Worm (Caenorhabditis elegans) whole organism, late embryonic: Measurements from ENCODE around the gene set-22.

ENCODE experiments used
- C08G9.2 ChIP-seq: sonication (generic microtip); optimal IDR thresholded peaks from 2 replicates; lab custom pipeline; 2016; ENCODE audit warnings: mild to moderate bottlenecking, missing genetic modification characterization, moderate library complexity, missing compliant biosample characterization
- C38D4.7 ChIP-seq: fragments of 200-800 bp; sonication (Bioruptor generic); optimal IDR thresholded peaks from 2 replicates; lab custom pipeline; 2018; ENCODE audit warnings: mild to moderate bottlenecking, missing genetic modification characterization, moderate library complexity, missing compliant biosample characterization
- F13H6.1 ChIP-seq: sonication (generic microtip); optimal IDR thresholded peaks from 2 replicates; lab custom pipeline; 2016; ENCODE audit warnings: missing genetic modification characterization, missing compliant biosample characterization
- K02D7.2 ChIP-seq: sonication (generic microtip); optimal IDR thresholded peaks from 2 replicates; lab custom pipeline; 2017; ENCODE audit warnings: mild to moderate bottlenecking, missing genetic modification characterization, missing compliant biosample characterization
- Y22D7AL.16 ChIP-seq: sonication (generic microtip); optimal IDR thresholded peaks from 2 replicates; lab custom pipeline; 2016; ENCODE audit warnings: missing genetic modification characterization, missing compliant biosample characterization
- ahr-1 ChIP-seq: sonication (generic microtip); optimal IDR thresholded peaks from 2 replicates; lab custom pipeline; 2016; ENCODE audit warnings: missing genetic modification characterization, missing compliant biosample characterization
- ceh-14 ChIP-seq: sonication (generic microtip); optimal IDR thresholded peaks from 2 replicates; lab custom pipeline; 2016; ENCODE audit warnings: missing genotype, missing genetic modification characterization, missing compliant biosample characterization
- ceh-18 ChIP-seq: sonication (generic microtip); optimal IDR thresholded peaks from 2 replicates; lab custom pipeline; 2016; ENCODE audit warnings: missing genetic modification characterization, missing compliant biosample characterization
- ceh-19 ChIP-seq: fragments of 200-800 bp; sonication (Bioruptor generic); optimal IDR thresholded peaks from 2 replicates; lab custom pipeline; 2018; ENCODE audit warnings: mild to moderate bottlenecking, missing genetic modification characterization, missing compliant biosample characterization
- ceh-2 ChIP-seq: sonication (generic microtip); optimal IDR thresholded peaks from 2 replicates; lab custom pipeline; 2016; ENCODE audit warnings: missing genotype, missing genetic modification characterization, missing compliant biosample characterization
- ceh-22 ChIP-seq: sonication (generic microtip); optimal IDR thresholded peaks from 2 replicates; lab custom pipeline; 2017; ENCODE audit warnings: missing biosample characterization, missing genetic modification characterization
- ceh-24 ChIP-seq: sonication (generic microtip); optimal IDR thresholded peaks from 2 replicates; lab custom pipeline; 2016; ENCODE audit warnings: mild to moderate bottlenecking, missing genetic modification characterization, missing compliant biosample characterization
- ceh-31 ChIP-seq: sonication (generic microtip); optimal IDR thresholded peaks from 2 replicates; lab custom pipeline; 2016; ENCODE audit warnings: missing genetic modification characterization, missing compliant biosample characterization
- ceh-45 ChIP-seq: fragments of 200-800 bp; sonication (Bioruptor generic); IDR thresholded peaks from 2 replicates; pipeline ENCODE4 v1.3.6; 2022; ENCODE audit warnings: missing genetic modification reagents, missing genetic modification characterization, missing compliant biosample characterization
- ceh-48 ChIP-seq: sonication (generic microtip); optimal IDR thresholded peaks from 2 replicates; lab custom pipeline; 2016; ENCODE audit warnings: missing genetic modification characterization, inconsistent platforms, missing compliant biosample characterization
- ceh-9 ChIP-seq: sonication (generic microtip); optimal IDR thresholded peaks from 2 replicates; lab custom pipeline; 2016; ENCODE audit warnings: mild to moderate bottlenecking, missing genetic modification characterization, inconsistent platforms, missing compliant biosample characterization
- dmd-4 ChIP-seq: sonication (generic microtip); optimal IDR thresholded peaks from 2 replicates; lab custom pipeline; 2016; ENCODE audit warnings: borderline replicate concordance, missing genetic modification characterization, missing compliant biosample characterization
- elt-2 ChIP-seq: sonication (generic microtip); optimal IDR thresholded peaks from 2 replicates; lab custom pipeline; 2016; ENCODE audit warnings: missing genetic modification reagents, missing genetic modification characterization, missing compliant biosample characterization
- elt-4 ChIP-seq: sonication (generic microtip); optimal IDR thresholded peaks from 2 replicates; lab custom pipeline; 2016; ENCODE audit warnings: missing genetic modification characterization, missing compliant biosample characterization
- ets-4 ChIP-seq: sonication (generic microtip); optimal IDR thresholded peaks from 2 replicates; lab custom pipeline; 2016; ENCODE audit warnings: missing genetic modification characterization, missing compliant biosample characterization
- hlh-13 ChIP-seq: fragments of 200-800 bp; sonication (Bioruptor generic); optimal IDR thresholded peaks from 2 replicates; lab custom pipeline; 2018; ENCODE audit warnings: mild to moderate bottlenecking, missing genetic modification characterization, missing compliant biosample characterization
- hlh-15 ChIP-seq: sonication (generic microtip); optimal IDR thresholded peaks from 2 replicates; lab custom pipeline; 2016; ENCODE audit warnings: missing genetic modification characterization, missing compliant biosample characterization
- hlh-30 ChIP-seq: sonication (generic microtip); optimal IDR thresholded peaks from 2 replicates; lab custom pipeline; 2017; ENCODE audit warnings: antibody characterized with exemption, missing genetic modification characterization, missing compliant biosample characterization; ENCODE audit not compliant: insufficient read depth
- hlh-6 ChIP-seq: sonication (generic microtip); optimal IDR thresholded peaks from 2 replicates; lab custom pipeline; 2016; ENCODE audit warnings: missing genotype, missing genetic modification characterization, missing compliant biosample characterization
- hlh-8 ChIP-seq: sonication (generic microtip); optimal IDR thresholded peaks from 2 replicates; lab custom pipeline; 2016; ENCODE audit warnings: missing genotype, missing genetic modification characterization, missing compliant biosample characterization
- lin-11 ChIP-seq: fragments of 200-800 bp; sonication (Bioruptor generic); optimal IDR thresholded peaks from 2 replicates; lab custom pipeline; 2018; ENCODE audit warnings: mild to moderate bottlenecking, missing genetic modification characterization, missing compliant biosample characterization
- nfya-1 ChIP-seq: sonication (generic microtip); optimal IDR thresholded peaks from 2 replicates; lab custom pipeline; 2017; ENCODE audit warnings: missing genetic modification characterization, mild to moderate bottlenecking, missing compliant biosample characterization, antibody characterized with exemption, moderate library complexity
- nhr-11 ChIP-seq: fragments of 150-350 bp; optimal IDR thresholded peaks from 2 replicates; lab custom pipeline; 2014; ENCODE audit warnings: missing biosample characterization, missing genetic modification characterization
- odd-2 ChIP-seq: sonication (generic microtip); optimal IDR thresholded peaks from 2 replicates; lab custom pipeline; 2017; ENCODE audit warnings: antibody characterized with exemption, mild to moderate bottlenecking, missing genetic modification characterization, missing compliant biosample characterization
- pag-3 ChIP-seq: sonication (generic microtip); optimal IDR thresholded peaks from 2 replicates; lab custom pipeline; 2016; ENCODE audit warnings: missing compliant biosample characterization, missing genetic modification characterization, borderline replicate concordance
- pat-9 ChIP-seq: fragments of 200-800 bp; sonication (Bioruptor generic); optimal IDR thresholded peaks from 2 replicates; lab custom pipeline; 2018; ENCODE audit warnings: mild to moderate bottlenecking, missing genetic modification characterization, moderate library complexity, missing compliant biosample characterization
- pha-2 ChIP-seq: sonication (generic microtip); optimal IDR thresholded peaks from 2 replicates; lab custom pipeline; 2017; ENCODE audit warnings: mild to moderate bottlenecking, missing genetic modification characterization, missing compliant biosample characterization
- pha-4 ChIP-seq: fragments of 150-350 bp; optimal IDR thresholded peaks from 2 replicates; lab custom pipeline; 2018; ENCODE audit warnings: missing biosample characterization, missing genetic modification reagents, missing genetic modification characterization
- pros-1 ChIP-seq: fragments of 150-350 bp; optimal IDR thresholded peaks from 2 replicates; lab custom pipeline; 2014; ENCODE audit warnings: missing biosample characterization, missing genetic modification reagents, missing genetic modification characterization
- ref-2 ChIP-seq: sonication (generic microtip); optimal IDR thresholded peaks from 2 replicates; lab custom pipeline; 2016; ENCODE audit warnings: missing genetic modification characterization, missing compliant biosample characterization
- tbx-2 ChIP-seq: sonication (generic microtip); optimal IDR thresholded peaks from 2 replicates; lab custom pipeline; 2016; ENCODE audit warnings: missing genetic modification characterization, missing compliant biosample characterization
- tbx-7 ChIP-seq: sonication (generic microtip); optimal IDR thresholded peaks from 2 replicates; lab custom pipeline; 2016; ENCODE audit warnings: missing genotype, missing genetic modification characterization, missing compliant biosample characterization
- ttx-3 ChIP-seq: sonication (generic microtip); optimal IDR thresholded peaks from 2 replicates; lab custom pipeline; 2016; ENCODE audit warnings: missing genetic modification reagents, missing genetic modification characterization, missing compliant biosample characterization
- unc-42 ChIP-seq: sonication (generic microtip); optimal IDR thresholded peaks from 2 replicates; lab custom pipeline; 2016; ENCODE audit warnings: missing genotype, missing genetic modification characterization, missing compliant biosample characterization
- unc-86 ChIP-seq: sonication (generic microtip); optimal IDR thresholded peaks from 2 replicates; lab custom pipeline; 2016; ENCODE audit warnings: missing genetic modification characterization, missing compliant biosample characterization
- zip-5 ChIP-seq: sonication (generic microtip); optimal IDR thresholded peaks from 2 replicates; lab custom pipeline; 2016; ENCODE audit warnings: missing genetic modification characterization, missing compliant biosample characterization

The set-22 gene

DNA sequence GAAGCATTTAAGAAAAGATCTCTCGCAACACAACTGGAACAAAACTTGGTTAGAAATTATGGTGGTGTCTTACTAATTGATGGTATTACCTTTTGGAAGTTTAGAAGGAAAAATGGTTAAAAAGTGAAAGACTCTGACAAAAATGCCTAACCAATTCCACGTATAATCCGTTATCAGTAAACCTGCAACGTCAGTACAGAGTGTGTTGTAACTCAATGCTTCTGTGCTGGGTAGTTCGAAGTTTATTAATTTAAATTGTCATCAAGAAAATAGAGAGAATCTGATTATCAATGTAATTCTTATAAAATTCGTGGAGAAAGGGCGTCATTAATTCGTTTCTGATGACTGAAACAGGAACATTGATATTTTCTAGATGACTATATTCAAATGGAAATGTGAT is 1.5 kb upstream of the set-22 start:
- TF ChIP-seq elt-4 (no peak), unc-42 (tag; lab: Kevin White, UChicago) (no peak), ceh-24 (tag; lab: Kevin White, UChicago) (no peak), ceh-45 (GFP tag; lab: Robert Waterston, UW) (no peak), elt-2 (tag; lab: Kevin White, UChicago) (no peak), hlh-30 (tag; lab: Kevin White, UChicago) (no peak), C38D4.7 (GFP tag; lab: Kevin White, UChicago) (no peak), Y22D7AL.16 (no peak), lin-11 (no peak), hlh-13 (no peak), F13H6.1 (tag; lab: Kevin White, UChicago) (no peak), ceh-14 (tag; lab: Kevin White, UChicago) (no peak)

DNA sequence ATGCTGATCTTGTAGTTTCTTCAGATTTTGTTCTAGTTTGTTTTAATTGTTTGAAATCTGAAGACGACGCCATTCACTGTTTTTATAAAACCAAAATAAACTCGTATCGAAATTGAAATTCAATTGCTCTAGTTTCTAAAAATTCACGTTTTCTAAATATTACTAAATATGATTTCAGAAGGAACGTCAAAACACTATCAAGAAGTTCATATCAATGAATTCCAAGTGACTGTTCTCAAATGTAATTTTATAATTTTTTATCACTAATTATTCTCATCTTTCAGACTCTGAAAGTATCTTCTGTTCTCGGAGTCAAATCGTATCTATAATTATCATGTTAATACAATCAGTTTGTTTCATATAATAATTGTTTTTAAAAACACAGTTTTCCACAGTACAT is 4.0 kb downstream of the set-22 start, which contains the start of gene snf-10:
Gene snf-10, minus strand, starts transcription at position 101 of the 400 bp plus-strand sequence.
- TF ChIP-seq pha-2 (tag; lab: Kevin White, UChicago) (no peak), hlh-8 (tag; lab: Kevin White, UChicago) (no peak), pha-4 (tag; lab: Kevin White, UChicago) (no peak), tbx-2 (tag; lab: Kevin White, UChicago) (no peak), hlh-30 (tag; lab: Kevin White, UChicago) (no peak), elt-2 (tag; lab: Kevin White, UChicago) (no peak), ceh-22 (tag; lab: Kevin White, UChicago) (no peak), ceh-48 (tag; lab: Kevin White, UChicago) (no peak), Y22D7AL.16 (no peak), nhr-11 (tag; lab: Kevin White, UChicago) (no peak), ceh-31 (tag; lab: Kevin White, UChicago) (no peak), tbx-7 (tag; lab: Kevin White, UChicago) (no peak), odd-2 (tag; lab: Kevin White, UChicago) (no peak), unc-86 (no peak), ets-4 (tag; lab: Kevin White, UChicago) (no peak), ahr-1 (tag; lab: Kevin White, UChicago) (no peak), pros-1 (tag; lab: Kevin White, UChicago) (no peak)
- TF ChIP-seq, all 69 proteins: peak for 0

DNA sequence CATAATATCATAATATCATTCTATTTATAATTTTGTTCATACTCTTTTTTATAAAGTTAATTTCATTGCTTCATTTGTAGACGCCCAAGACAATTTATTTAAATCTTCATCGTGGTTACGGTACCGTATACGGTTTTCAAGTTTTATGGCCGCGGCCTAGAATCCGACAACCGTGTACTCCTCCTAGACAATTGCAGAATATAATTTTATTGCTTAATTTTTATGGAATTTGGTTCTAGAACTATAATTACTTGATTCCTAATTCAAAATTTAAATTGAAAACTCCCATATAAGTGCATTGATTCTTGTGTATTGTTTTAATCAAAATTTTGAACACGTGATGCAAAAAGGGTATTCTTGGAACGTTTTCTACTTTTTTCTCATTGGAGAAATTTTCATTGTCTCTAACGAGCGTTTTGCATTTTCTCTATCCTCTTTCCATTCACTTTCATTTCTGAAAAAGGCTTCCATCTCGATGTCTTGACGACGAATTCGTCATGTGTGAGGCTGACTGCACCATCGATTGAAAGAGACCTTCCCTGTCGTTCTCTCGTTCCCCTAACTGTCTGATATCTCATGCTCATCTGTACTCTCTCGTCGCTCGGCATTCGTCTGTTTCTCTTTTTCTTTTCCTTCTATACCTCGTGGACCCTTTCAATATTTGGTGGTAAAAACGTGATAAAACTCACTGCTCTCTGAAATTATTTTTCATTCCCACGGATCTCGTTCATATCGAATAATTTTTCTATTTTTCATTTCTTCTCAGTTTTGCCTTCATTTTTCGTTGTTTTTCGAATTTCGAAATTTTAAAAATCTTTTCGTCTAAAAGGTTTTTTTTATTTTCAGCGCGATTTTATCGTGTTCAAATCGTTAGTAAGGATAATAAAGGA is 4.7 kb downstream of the set-22 start, which contains the start of gene pap-1:
Gene pap-1, plus strand, starts transcription at position 840 of the 890 bp plus-strand sequence.
- no peak for TF ChIP-seq K02D7.2 (tag; lab: Kevin White, UChicago)
- TF ChIP-seq odd-2 (tag; lab: Kevin White, UChicago) = no peak
- TF ChIP-seq ets-4 (tag; lab: Kevin White, UChicago) = peak; percentile 3
- peak; percentile 88 for TF ChIP-seq hlh-30 (tag; lab: Kevin White, UChicago)
- no peak for TF ChIP-seq hlh-15 (tag; lab: Kevin White, UChicago)
- TF ChIP-seq zip-5 (tag; lab: Kevin White, UChicago) = peak; percentile 21
- TF ChIP-seq hlh-13 = no peak
- no peak for TF ChIP-seq pha-4 (tag; lab: Kevin White, UChicago)
- no peak for TF ChIP-seq ttx-3 (tag; lab: Kevin White, UChicago)
- no peak for TF ChIP-seq ref-2
- no peak for TF ChIP-seq dmd-4 (tag; lab: Kevin White, UChicago)
- peak; percentile 17 for TF ChIP-seq nfya-1 (tag; lab: Kevin White, UChicago)
- TF ChIP-seq pat-9 = no peak
- TF ChIP-seq ceh-31 (tag; lab: Kevin White, UChicago) = peak; percentile 50
- peak; percentile 37 for TF ChIP-seq C08G9.2
- no peak for TF ChIP-seq tbx-2 (tag; lab: Kevin White, UChicago)
- no peak for TF ChIP-seq pag-3
- no peak for TF ChIP-seq ceh-18
- TF ChIP-seq Y22D7AL.16 = no peak
- no peak for TF ChIP-seq hlh-6 (tag; lab: Kevin White, UChicago)
- peak; percentile 35 for TF ChIP-seq ceh-2 (tag; lab: Kevin White, UChicago)
- TF ChIP-seq tbx-7 (tag; lab: Kevin White, UChicago) = peak; percentile 41
- TF ChIP-seq ceh-9 (tag; lab: Kevin White, UChicago) = no peak
- no peak for TF ChIP-seq ceh-19 (GFP tag; lab: Kevin White, UChicago)
